In genomic region chr2L:5099790-5100360, dm6 we compare ENCODE assay signal across 1 fruit fly cellular context.
TF ChIP-seq lines count a peak whose summit lies in the region.

Gene ND-13A, minus strand, starts transcription at chr2L:5100288.

TF ChIP-seq in whole organism, embryonic, 481 proteins besides CTCF, POLR2A, EP300 and RAD21 (continued from another document and continues in another):
- TF ChIP-seq Hmr (GFP tag; optimal IDR thresholded peaks at IDR 0.05; lab: Kevin White, UChicago) (peak; percentile 22), br (optimal IDR thresholded peaks at IDR 0.05; lab: Kevin White, UChicago) (no peak), Aef1 (GFP tag; IDR thresholded peaks at IDR 0.05; lab: Robert Waterston, UW) (no peak), Awh (GFP tag; IDR thresholded peaks at IDR 0.05; lab: Robert Waterston, UW) (no peak), CG2129 (GFP tag; IDR thresholded peaks at IDR 0.05; lab: Robert Waterston, UW; ENCODE audit: partially characterized antibody) (no peak), gcm (GFP tag; optimal IDR thresholded peaks at IDR 0.05; lab: Kevin White, UChicago) (no peak), tin (GFP tag; optimal IDR thresholded peaks at IDR 0.05; lab: Kevin White, UChicago) (no peak), CG12942 (GFP tag; optimal IDR thresholded peaks at IDR 0.05; lab: Kevin White, UChicago) (no peak), pzg (GFP tag; optimal IDR thresholded peaks at IDR 0.05; lab: Kevin White, UChicago) (peak; percentile 67), chinmo (GFP tag; IDR thresholded peaks at IDR 0.05; lab: Robert Waterston, UW; ENCODE audit: partially characterized antibody) (no peak), CG6254 (GFP tag; optimal IDR thresholded peaks at IDR 0.05; lab: Kevin White, UChicago) (peak; percentile 100), CG15073 (GFP tag; optimal IDR thresholded peaks at IDR 0.05; lab: Kevin White, UChicago) (no peak), Lpt (GFP tag; optimal IDR thresholded peaks at IDR 0.05; lab: Kevin White, UChicago) (no peak), Lhr (GFP tag; optimal IDR thresholded peaks at IDR 0.05; lab: Kevin White, UChicago) (no peak), sqz (GFP tag; optimal IDR thresholded peaks at IDR 0.05; lab: Kevin White, UChicago) (peak; percentile 5), unc-4 (GFP tag; IDR thresholded peaks at IDR 0.05; lab: Robert Waterston, UW; ENCODE audit: partially characterized antibody) (peak; percentile 39; the same call in 1 of the 2 replicates), schlank (tag; optimal IDR thresholded peaks at IDR 0.05; lab: Kevin White, UChicago) (no peak), Gsc (GFP tag; IDR thresholded peaks at IDR 0.05; lab: Robert Waterston, UW) (no peak), Hsf (GFP tag; optimal IDR thresholded peaks at IDR 0.05; lab: Kevin White, UChicago) (no peak), CG43689 (GFP tag; IDR thresholded peaks at IDR 0.05; lab: Robert Waterston, UW) (no peak), odd (GFP tag; optimal IDR thresholded peaks at IDR 0.05; lab: Kevin White, UChicago) (no peak), Xrp1 (GFP tag; IDR thresholded peaks at IDR 0.05; lab: Robert Waterston, UW) (0 out of 2 replicates have a peak, but pooled peaks have one; percentile 11), CG5180 (GFP tag; optimal IDR thresholded peaks at IDR 0.05; lab: Kevin White, UChicago) (no peak), CG8388 (GFP tag; optimal IDR thresholded peaks at IDR 0.05; lab: Kevin White, UChicago) (no peak), MTF-1 (GFP tag; optimal IDR thresholded peaks at IDR 0.05; lab: Kevin White, UChicago; ENCODE audit: borderline replicate concordance) (no peak), CG2712 (tag; optimal IDR thresholded peaks at IDR 0.05; lab: Kevin White, UChicago) (no peak), CG17829 (tag; optimal IDR thresholded peaks at IDR 0.05; lab: Kevin White, UChicago) (no peak), stc (GFP tag; IDR thresholded peaks at IDR 0.05; lab: Robert Waterston, UW) (peak; percentile 9; the same call in 1 of the 2 replicates), CG7372 (GFP tag; IDR thresholded peaks at IDR 0.05; lab: Robert Waterston, UW) (no peak), CG13287 (GFP tag; IDR thresholded peaks at IDR 0.05; lab: Robert Waterston, UW; ENCODE audit: partially characterized antibody) (peak; percentile 55; the same call in 1 of the 2 replicates), hth (optimal IDR thresholded peaks at IDR 0.05; lab: Kevin White, UChicago) (no peak), CG17361 (GFP tag; IDR thresholded peaks at IDR 0.05; lab: Robert Waterston, UW) (no peak; the same call in 2 of the 3 replicates), kay (GFP tag; optimal IDR thresholded peaks at IDR 0.05; lab: Kevin White, UChicago) (no peak), fd64A (GFP tag; optimal IDR thresholded peaks at IDR 0.05; lab: Kevin White, UChicago) (no peak), hb (GFP tag; IDR thresholded peaks at IDR 0.05; lab: Robert Waterston, UW; ENCODE audit: partially characterized antibody) (no peak), Scr (GFP tag; IDR thresholded peaks at IDR 0.05; lab: Robert Waterston, UW; ENCODE audit: partially characterized antibody) (peak; percentile 30; the same call in 1 of the 2 replicates), p53 (GFP tag; optimal IDR thresholded peaks at IDR 0.05; lab: Kevin White, UChicago) (no peak), Dfd (GFP tag; optimal IDR thresholded peaks at IDR 0.05; lab: Kevin White, UChicago) (no peak), Eip74EF (GFP tag; optimal IDR thresholded peaks at IDR 0.05; lab: Kevin White, UChicago) (no peak), CG4360 (GFP tag; IDR thresholded peaks at IDR 0.05; lab: Robert Waterston, UW) (no peak), tll (GFP tag; optimal IDR thresholded peaks at IDR 0.05; lab: Kevin White, UChicago) (no peak), CG33557 (GFP tag; optimal IDR thresholded peaks at IDR 0.05; lab: Kevin White, UChicago) (no peak), mam (GFP tag; optimal IDR thresholded peaks at IDR 0.05; lab: Kevin White, UChicago) (no peak), CG30020 (tag; optimal IDR thresholded peaks at IDR 0.05; lab: Kevin White, UChicago) (peak; percentile 25), Oaz (GFP tag; IDR thresholded peaks at IDR 0.05; lab: Robert Waterston, UW) (no peak), Dip3 (GFP tag; optimal IDR thresholded peaks at IDR 0.05; lab: Kevin White, UChicago) (no peak), bcd (GFP tag; optimal IDR thresholded peaks at IDR 0.05; lab: Kevin White, UChicago) (no peak), CG31224 (GFP tag; IDR thresholded peaks at IDR 0.05; lab: Robert Waterston, UW) (no peak), mirr (GFP tag; optimal IDR thresholded peaks at IDR 0.05; lab: Kevin White, UChicago) (peak; percentile 3), shn (GFP tag; optimal IDR thresholded peaks at IDR 0.05; lab: Kevin White, UChicago) (no peak), CG33213 (GFP tag; optimal IDR thresholded peaks at IDR 0.05; lab: Kevin White, UChicago) (no peak), Atf-2 (GFP tag; optimal IDR thresholded peaks at IDR 0.05; lab: Kevin White, UChicago) (no peak), MBD-R2 (GFP tag; IDR thresholded peaks at IDR 0.05; lab: Robert Waterston, UW) (peak; percentile 82), kah (GFP tag; optimal IDR thresholded peaks at IDR 0.05; lab: Kevin White, UChicago) (no peak), jigr1 (GFP tag; IDR thresholded peaks at IDR 0.05; lab: Robert Waterston, UW) (no peak), Atf3 (GFP tag; optimal IDR thresholded peaks at IDR 0.05; lab: Kevin White, UChicago) (no peak), sr (GFP tag; IDR thresholded peaks at IDR 0.05; lab: Robert Waterston, UW) (no peak), zen (tag; optimal IDR thresholded peaks at IDR 0.05; lab: Kevin White, UChicago) (no peak), CG31441 (GFP tag; IDR thresholded peaks at IDR 0.05; lab: Robert Waterston, UW) (0 out of 2 replicates have a peak, but pooled peaks have one; percentile 22), zfh2 (GFP tag; optimal IDR thresholded peaks at IDR 0.05; lab: Kevin White, UChicago) (no peak), CG11085 (GFP tag; IDR thresholded peaks at IDR 0.05; lab: Robert Waterston, UW) (no peak), Taf1 (GFP tag; IDR thresholded peaks at IDR 0.05; lab: Robert Waterston, UW) (no peak), sug (tag; optimal IDR thresholded peaks at IDR 0.05; lab: Kevin White, UChicago) (no peak), CG15479 (GFP tag; optimal IDR thresholded peaks at IDR 0.05; lab: Kevin White, UChicago) (peak; percentile 12), Xbp1 (GFP tag; optimal IDR thresholded peaks at IDR 0.05; lab: Kevin White, UChicago) (no peak), NK7.1 (GFP tag; optimal IDR thresholded peaks at IDR 0.05; lab: Kevin White, UChicago) (no peak), aop (GFP tag; IDR thresholded peaks at IDR 0.05; lab: Robert Waterston, UW) (no peak), ase (GFP tag; IDR thresholded peaks at IDR 0.05; lab: Robert Waterston, UW) (no peak), grau (tag; optimal IDR thresholded peaks at IDR 0.05; lab: Kevin White, UChicago) (no peak), Hr3 (GFP tag; optimal IDR thresholded peaks at IDR 0.05; lab: Kevin White, UChicago) (no peak), row (GFP tag; IDR thresholded peaks at IDR 0.05; lab: Robert Waterston, UW) (no peak; the same call in 2 of the 3 replicates), Oli (tag; optimal IDR thresholded peaks at IDR 0.05; lab: Kevin White, UChicago) (no peak), CG7928 (GFP tag; optimal IDR thresholded peaks at IDR 0.05; lab: Kevin White, UChicago) (no peak), lbe (GFP tag; optimal IDR thresholded peaks at IDR 0.05; lab: Kevin White, UChicago) (no peak), CG10274 (GFP tag; optimal IDR thresholded peaks at IDR 0.05; lab: Kevin White, UChicago) (no peak), dan (GFP tag; IDR thresholded peaks at IDR 0.05; lab: Robert Waterston, UW) (no peak), fru (optimal IDR thresholded peaks at IDR 0.05; lab: Kevin White, UChicago) (no peak), crc (GFP tag; optimal IDR thresholded peaks at IDR 0.05; lab: Kevin White, UChicago) (no peak), gro (GFP tag; optimal IDR thresholded peaks at IDR 0.05; lab: Kevin White, UChicago) (no peak), stwl (tag; optimal IDR thresholded peaks at IDR 0.05; lab: Kevin White, UChicago) (peak; percentile 87), CG7271 (tag; optimal IDR thresholded peaks at IDR 0.05; lab: Kevin White, UChicago) (no peak), Pdp1 (GFP tag; optimal IDR thresholded peaks at IDR 0.05; lab: Kevin White, UChicago) (peak in 1 of 2 experiments; percentile 93), sisA (GFP tag; IDR thresholded peaks at IDR 0.05; lab: Robert Waterston, UW) (no peak), pita (GFP tag; optimal IDR thresholded peaks at IDR 0.05; lab: Kevin White, UChicago) (no peak), amos (GFP tag; IDR thresholded peaks at IDR 0.05; lab: Robert Waterston, UW; ENCODE audit: partially characterized antibody) (no peak), danr (GFP tag; IDR thresholded peaks at IDR 0.05; lab: Robert Waterston, UW) (no peak), CG17385 (GFP tag; optimal IDR thresholded peaks at IDR 0.05; lab: Kevin White, UChicago) (no peak), Elba2 (GFP tag; optimal IDR thresholded peaks at IDR 0.05; lab: Kevin White, UChicago) (peak; percentile 28), maf-S (GFP tag; optimal IDR thresholded peaks at IDR 0.05; lab: Kevin White, UChicago) (no peak), Dll (GFP tag; IDR thresholded peaks at IDR 0.05; lab: Robert Waterston, UW; ENCODE audit: partially characterized antibody) (0 out of 4 replicates have a peak, but pooled peaks have one; percentile 34), dysf (GFP tag; IDR thresholded peaks at IDR 0.05; lab: Robert Waterston, UW) (no peak), CG12769 (tag; optimal IDR thresholded peaks at IDR 0.05; lab: Kevin White, UChicago) (no peak), ac (GFP tag; optimal IDR thresholded peaks at IDR 0.05; lab: Kevin White, UChicago) (no peak), slou (GFP tag; optimal IDR thresholded peaks at IDR 0.05; lab: Kevin White, UChicago) (no peak), psq (GFP tag; optimal IDR thresholded peaks at IDR 0.05; lab: Kevin White, UChicago) (no peak), Dip2 (GFP tag; IDR thresholded peaks at IDR 0.05; lab: Robert Waterston, UW) (no peak), CG11398 (GFP tag; optimal IDR thresholded peaks at IDR 0.05; lab: Kevin White, UChicago) (no peak), CG4282 (GFP tag; optimal IDR thresholded peaks at IDR 0.05; lab: Kevin White, UChicago) (no peak), trh (GFP tag; optimal IDR thresholded peaks at IDR 0.05; lab: Kevin White, UChicago) (no peak), esg (GFP tag; conservative IDR thresholded peaks at IDR 0.05; lab: Robert Waterston, UW) (no peak), YL-1 (GFP tag; optimal IDR thresholded peaks at IDR 0.05; lab: Kevin White, UChicago) (peak; percentile 67), CG6854 (GFP tag; optimal IDR thresholded peaks at IDR 0.05; lab: Kevin White, UChicago) (no peak), corto (GFP tag; optimal IDR thresholded peaks at IDR 0.05; lab: Kevin White, UChicago) (no peak), sim (GFP tag; IDR thresholded peaks at IDR 0.05; lab: Robert Waterston, UW) (no peak), lab (GFP tag; optimal IDR thresholded peaks at IDR 0.05; lab: Kevin White, UChicago) (no peak), nau (GFP tag; optimal IDR thresholded peaks at IDR 0.05; lab: Kevin White, UChicago) (no peak), org-1 (GFP tag; optimal IDR thresholded peaks at IDR 0.05; lab: Kevin White, UChicago) (no peak), CG14667 (GFP tag; IDR thresholded peaks at IDR 0.05; lab: Robert Waterston, UW) (no peak), Rx (GFP tag; IDR thresholded peaks at IDR 0.05; lab: Robert Waterston, UW) (no peak), CG17568 (GFP tag; optimal IDR thresholded peaks at IDR 0.05; lab: Kevin White, UChicago) (no peak), ap (GFP tag; IDR thresholded peaks at IDR 0.05; lab: Robert Waterston, UW) (no peak), sima (GFP tag; optimal IDR thresholded peaks at IDR 0.05; lab: Kevin White, UChicago) (no peak), Sin3A (optimal IDR thresholded peaks at IDR 0.05; lab: Kevin White, UChicago) (no peak), CG12155 (GFP tag; optimal IDR thresholded peaks at IDR 0.05; lab: Kevin White, UChicago) (no peak), CG10979 (tag; optimal IDR thresholded peaks at IDR 0.05; lab: Kevin White, UChicago) (no peak), HLH4C (GFP tag; IDR thresholded peaks at IDR 0.05; lab: Robert Waterston, UW; ENCODE audit: partially characterized antibody) (0 out of 3 replicates have a peak, but pooled peaks have one; percentile 9), CHES-1-like (GFP tag; optimal IDR thresholded peaks at IDR 0.05; lab: Kevin White, UChicago) (no peak), Optix (GFP tag; IDR thresholded peaks at IDR 0.05; lab: Robert Waterston, UW) (no peak), tna (GFP tag; IDR thresholded peaks at IDR 0.05; lab: Robert Waterston, UW; ENCODE audit: partially characterized antibody) (no peak), ara (GFP tag; IDR thresholded peaks at IDR 0.05; lab: Robert Waterston, UW) (no peak), CG8290 (GFP tag; optimal IDR thresholded peaks at IDR 0.05; lab: Kevin White, UChicago) (no peak), CG8290 (tag; optimal IDR thresholded peaks at IDR 0.05; lab: Kevin White, UChicago) (peak in 1 of 2 experiments; percentile 61), CG12391 (tag; optimal IDR thresholded peaks at IDR 0.05; lab: Kevin White, UChicago) (peak; percentile 4), CG4404 (GFP tag; IDR thresholded peaks at IDR 0.05; lab: Robert Waterston, UW) (no peak), Side (GFP tag; optimal IDR thresholded peaks at IDR 0.05; lab: Kevin White, UChicago) (no peak), CG17612 (GFP tag; IDR thresholded peaks at IDR 0.05; lab: Robert Waterston, UW) (no peak), zf30C (GFP tag; optimal IDR thresholded peaks at IDR 0.05; lab: Kevin White, UChicago) (no peak), Rfx (GFP tag; IDR thresholded peaks at IDR 0.05; lab: Robert Waterston, UW) (no peak), CG8944 (GFP tag; optimal IDR thresholded peaks at IDR 0.05; lab: Kevin White, UChicago) (no peak), CG12659 (GFP tag; optimal IDR thresholded peaks at IDR 0.05; lab: Kevin White, UChicago) (peak; percentile 35), CG6272 (GFP tag; IDR thresholded peaks at IDR 0.05; lab: Robert Waterston, UW) (no peak), nom (GFP tag; optimal IDR thresholded peaks at IDR 0.05; lab: Kevin White, UChicago) (peak; percentile 36), bsh (GFP tag; optimal IDR thresholded peaks at IDR 0.05; lab: Kevin White, UChicago) (no peak), CG4854 (GFP tag; optimal IDR thresholded peaks at IDR 0.05; lab: Kevin White, UChicago) (no peak), D (optimal IDR thresholded peaks at IDR 0.05; lab: Kevin White, UChicago) (no peak), D (GFP tag; optimal IDR thresholded peaks at IDR 0.05; lab: Kevin White, UChicago) (no peak), Camta (GFP tag; optimal IDR thresholded peaks at IDR 0.05; lab: Kevin White, UChicago) (no peak)
